Worm (Caenorhabditis elegans): ENCODE results near the gene T19D12.6.

The T19D12.6 gene

DNA sequence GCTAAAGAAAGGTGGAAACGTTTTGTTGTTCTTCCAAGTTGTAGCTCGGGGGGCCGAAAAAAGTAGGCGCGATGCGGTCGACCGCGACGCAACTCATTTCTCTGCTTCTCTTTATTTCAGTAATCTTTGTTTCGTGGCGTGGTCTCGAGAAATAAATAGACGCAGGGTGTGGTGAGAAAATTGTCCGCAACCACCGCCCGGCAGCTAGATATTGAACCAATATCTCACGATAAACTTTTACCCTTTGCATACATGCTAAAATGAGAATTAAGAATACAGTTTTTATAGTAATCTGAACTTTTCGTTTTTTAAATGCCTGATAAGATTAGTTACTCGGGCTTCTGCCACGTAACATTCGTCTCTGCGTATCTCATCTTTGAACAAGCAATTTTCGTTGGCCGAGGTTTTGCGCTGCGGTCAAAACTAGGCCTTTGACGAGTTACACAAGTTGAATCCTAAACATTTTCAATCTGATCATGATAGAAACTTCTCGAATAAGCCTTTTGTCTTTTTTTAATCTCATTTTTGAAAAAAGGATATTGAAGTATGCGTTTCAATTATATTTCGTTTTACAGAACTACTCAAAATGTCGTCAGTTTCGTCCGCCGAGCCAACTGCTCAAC lies 40.9 kb upstream of the T19D12.6 start, which contains the start of gene gyf-1:
gyf-1 (plus strand) TSS at position 573 of the 623 bp plus-strand sequence.
- TF ChIP-seq ceh-48 (tag; optimal IDR thresholded peaks at IDR 0.05), result no peak
- TF ChIP-seq ets-4 (tag; optimal IDR thresholded peaks at IDR 0.05), result peak; percentile 36
- peak; percentile 76 for TF ChIP-seq ceh-31 (tag; optimal IDR thresholded peaks at IDR 0.05)
- TF ChIP-seq Y22D7AL.16 (tag; optimal IDR thresholded peaks at IDR 0.05), result no peak
- TF ChIP-seq tbx-2 (tag; optimal IDR thresholded peaks at IDR 0.05), result peak; percentile 70
- peak; percentile 73 for TF ChIP-seq rnt-1 (tag; optimal IDR thresholded peaks at IDR 0.05)
- TF ChIP-seq ceh-9 (tag; optimal IDR thresholded peaks at IDR 0.05), result no peak
- TF ChIP-seq unc-55 (GFP tag; optimal IDR thresholded peaks at IDR 0.05), result peak; percentile 81
- TF ChIP-seq C08G9.2 (tag; optimal IDR thresholded peaks at IDR 0.05), result peak; percentile 46
- no peak for TF ChIP-seq pha-2 (tag; optimal IDR thresholded peaks at IDR 0.05)
- TF ChIP-seq ceh-34 (tag; optimal IDR thresholded peaks at IDR 0.05), result peak; percentile 40
- TF ChIP-seq pha-4 (tag; optimal IDR thresholded peaks at IDR 0.05), result no peak
- TF ChIP-seq lim-6 (tag; optimal IDR thresholded peaks at IDR 0.05), result no peak
- TF ChIP-seq C38D4.7 (GFP tag; optimal IDR thresholded peaks at IDR 0.05), result no peak
- no peak for TF ChIP-seq fkh-6 (tag; optimal IDR thresholded peaks at IDR 0.05)
- peak; percentile 26 for TF ChIP-seq ceh-18 (tag; optimal IDR thresholded peaks at IDR 0.05)
- TF ChIP-seq ceh-30 (tag; optimal IDR thresholded peaks at IDR 0.05), result no peak
- no peak for TF ChIP-seq F13H6.1 (tag; optimal IDR thresholded peaks at IDR 0.05)

DNA sequence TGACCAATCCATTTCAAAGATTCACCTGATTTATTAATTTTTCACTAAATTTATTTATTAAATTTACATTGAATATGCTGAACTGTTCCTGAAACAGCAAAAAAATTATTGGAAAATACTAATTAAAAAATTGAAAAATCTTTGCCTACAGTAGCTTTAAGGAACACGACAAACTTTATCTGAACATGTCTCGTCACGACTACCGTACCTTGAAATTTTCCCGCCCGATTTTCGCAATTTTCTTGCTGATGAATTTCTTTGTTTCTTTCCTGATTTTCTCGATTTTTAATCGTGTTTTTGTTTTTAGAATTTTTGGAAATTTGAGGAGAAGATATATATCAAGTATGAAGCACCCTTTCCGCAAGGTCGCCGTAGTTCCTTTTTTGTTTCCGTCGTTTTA lies 40.0 kb upstream of the T19D12.6 start:
- TF ChIP-seq unc-55 (GFP tag; optimal IDR thresholded peaks at IDR 0.05), result no peak
- no peak for TF ChIP-seq ceh-45 (GFP tag; IDR thresholded peaks at IDR 0.05)
- TF ChIP-seq gmeb-2 (tag; optimal IDR thresholded peaks at IDR 0.05), result no peak
- no peak for TF ChIP-seq pqm-1 (tag; optimal IDR thresholded peaks at IDR 0.05)
- TF ChIP-seq ceh-14 (tag; optimal IDR thresholded peaks at IDR 0.05), result no peak
- no peak for TF ChIP-seq ceh-31 (tag; optimal IDR thresholded peaks at IDR 0.05)
- no peak for TF ChIP-seq dmd-4 (tag; optimal IDR thresholded peaks at IDR 0.05; ENCODE audit: borderline replicate concordance)

DNA sequence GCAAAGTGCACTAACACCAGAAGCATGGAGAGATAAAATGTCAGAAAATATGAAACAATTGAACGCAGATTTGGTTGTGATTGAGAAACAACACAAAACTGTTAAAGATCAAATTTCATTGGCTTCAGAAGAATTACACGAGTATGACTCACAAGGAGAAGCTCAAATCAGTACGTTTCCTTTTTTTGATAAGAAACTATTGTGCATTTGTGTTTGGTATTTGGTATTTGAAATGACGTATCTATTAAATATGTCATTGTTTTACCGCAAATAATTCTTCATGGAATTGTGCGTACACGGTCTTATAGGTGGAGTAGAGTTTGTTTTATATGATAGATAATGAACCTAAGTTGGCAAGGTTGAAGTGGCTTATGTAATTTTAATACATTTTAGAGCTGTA lies 38.6 kb upstream of the T19D12.6 start:
- no peak for TF ChIP-seq elt-2 (tag; optimal IDR thresholded peaks at IDR 0.05)
- no peak for TF ChIP-seq tbx-2 (tag; optimal IDR thresholded peaks at IDR 0.05)
- no peak for TF ChIP-seq pax-1 (tag; optimal IDR thresholded peaks at IDR 0.05)
- no peak for TF ChIP-seq unc-42 (tag; optimal IDR thresholded peaks at IDR 0.05)
- no peak for TF ChIP-seq ets-4 (tag; optimal IDR thresholded peaks at IDR 0.05)
- TF ChIP-seq T23F11.4 (GFP tag; optimal IDR thresholded peaks at IDR 0.05), result no peak
- no peak for TF ChIP-seq dmd-4 (tag; optimal IDR thresholded peaks at IDR 0.05; ENCODE audit: borderline replicate concordance)
- no peak for TF ChIP-seq K02D7.2 (tag; optimal IDR thresholded peaks at IDR 0.05)
- no peak for TF ChIP-seq zip-5 (tag; optimal IDR thresholded peaks at IDR 0.05)
- no peak for TF ChIP-seq tbx-7 (tag; optimal IDR thresholded peaks at IDR 0.05)
- TF ChIP-seq lim-6 (tag; optimal IDR thresholded peaks at IDR 0.05), result no peak
- no peak for TF ChIP-seq ama-1 (optimal IDR thresholded peaks at IDR 0.05)
- no peak for TF ChIP-seq fax-1 (tag; optimal IDR thresholded peaks at IDR 0.05)

DNA sequence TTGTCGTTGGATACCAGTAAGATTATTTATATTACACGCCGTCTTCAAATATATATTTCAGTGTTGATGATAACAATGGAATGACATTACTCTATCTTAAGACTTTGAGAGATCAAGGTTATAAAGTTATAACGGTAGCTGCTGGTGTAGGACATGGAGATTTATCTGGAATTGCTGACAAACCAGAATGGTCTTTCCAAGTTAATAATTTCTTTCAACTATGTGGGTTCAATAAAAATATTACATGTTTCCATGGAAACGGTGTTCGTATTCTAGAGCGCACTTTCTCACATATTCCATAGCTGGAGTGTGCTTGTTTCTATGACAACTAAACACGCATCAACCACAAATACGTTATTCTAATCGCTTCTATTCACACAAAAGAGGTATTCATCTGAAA lies 36.8 kb upstream of the T19D12.6 start, which contains the start of gene ift-74:
ift-74 (plus strand) TSS at position 301 of the 400 bp plus-strand sequence.
- TF ChIP-seq ceh-48 (tag; optimal IDR thresholded peaks at IDR 0.05), result no peak
- no peak for TF ChIP-seq pha-2 (tag; optimal IDR thresholded peaks at IDR 0.05)
- no peak for TF ChIP-seq fax-1 (tag; optimal IDR thresholded peaks at IDR 0.05)
- no peak for TF ChIP-seq Y22D7AL.16 (tag; optimal IDR thresholded peaks at IDR 0.05)
- TF ChIP-seq lin-11 (tag; optimal IDR thresholded peaks at IDR 0.05), result no peak
- no peak for TF ChIP-seq ceh-24 (tag; optimal IDR thresholded peaks at IDR 0.05)
- TF ChIP-seq ceh-2 (tag; optimal IDR thresholded peaks at IDR 0.05), result no peak
- TF ChIP-seq odd-2 (tag; optimal IDR thresholded peaks at IDR 0.05), result no peak
- no peak for TF ChIP-seq ceh-9 (tag; optimal IDR thresholded peaks at IDR 0.05)
- TF ChIP-seq hlh-6 (tag; optimal IDR thresholded peaks at IDR 0.05), result no peak
- no peak for TF ChIP-seq elt-2 (tag; optimal IDR thresholded peaks at IDR 0.05)
- no peak for TF ChIP-seq unc-3 (GFP tag; conservative IDR thresholded peaks at IDR 0.05)
- no peak for TF ChIP-seq unc-3 (tag; optimal IDR thresholded peaks at IDR 0.05)
- TF ChIP-seq ref-2 (tag; optimal IDR thresholded peaks at IDR 0.05), result no peak
- no peak for TF ChIP-seq ttx-3 (tag; optimal IDR thresholded peaks at IDR 0.05)
- no peak for TF ChIP-seq elt-4 (tag; optimal IDR thresholded peaks at IDR 0.05)
- no peak for TF ChIP-seq che-1 (tag; optimal IDR thresholded peaks at IDR 0.05)
- no peak for TF ChIP-seq pha-4 (tag; optimal IDR thresholded peaks at IDR 0.05)
